Worm (Caenorhabditis elegans): ENCODE results near the gene C17C3.3.

The C17C3.3 gene

DNA sequence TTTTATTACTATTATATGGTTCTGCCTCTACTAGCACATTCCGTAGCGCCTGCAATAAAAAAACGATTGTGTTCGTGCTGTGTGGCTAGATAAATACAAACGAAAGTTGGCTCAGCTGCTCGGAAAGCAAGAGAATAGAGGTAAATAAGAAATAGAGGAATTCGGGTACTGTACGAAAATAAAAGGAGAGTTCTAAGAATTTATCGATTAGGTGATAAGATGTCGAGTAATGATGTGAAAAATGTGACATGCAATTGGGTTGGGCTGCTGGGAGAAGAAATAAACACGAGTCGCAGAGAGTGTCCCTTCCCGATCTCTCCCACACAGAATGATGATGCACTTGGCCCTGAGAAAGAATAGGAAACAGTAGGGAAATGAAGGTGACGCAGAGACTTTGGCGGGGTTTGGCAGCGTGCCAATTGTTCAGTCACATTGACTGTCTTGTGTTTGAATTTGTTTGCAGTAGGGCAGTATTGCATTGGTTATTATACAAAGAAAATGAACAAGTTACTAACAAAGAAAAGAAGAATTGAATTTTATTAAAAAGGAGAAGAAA is 31.9 kb downstream of the C17C3.3 start, which contains the start of gene cdc-14 (continued):
- TF ChIP-seq fkh-4 (tag; optimal IDR thresholded peaks at IDR 0.05; ENCODE audit: borderline replicate concordance) (no peak), efl-3 (GFP tag; optimal IDR thresholded peaks at IDR 0.05) (no peak), F16B12.6 (tag; optimal IDR thresholded peaks at IDR 0.05) (peak; percentile 39), isw-1 (GFP tag; IDR thresholded peaks at IDR 0.05) (peak; percentile 37), elt-2 (tag; optimal IDR thresholded peaks at IDR 0.05) (peak; percentile 33), skn-1 (tag; optimal IDR thresholded peaks at IDR 0.05) (peak; percentile 63), nhr-11 (tag; optimal IDR thresholded peaks at IDR 0.05) (no peak), efl-1 (optimal IDR thresholded peaks at IDR 0.05) (peak; percentile 74 to 76), efl-1 (GFP tag; optimal IDR thresholded peaks at IDR 0.05 in 1 of 2) (peak; percentile 65 to 94), nhr-19 (GFP tag; conservative IDR thresholded peaks at IDR 0.05) (peak; percentile 76), hlh-4 (tag; optimal IDR thresholded peaks at IDR 0.05) (no peak), mef-2 (tag; optimal IDR thresholded peaks at IDR 0.05) (no peak), nhr-85 (tag) (peak; percentile 90), blmp-1 (tag; optimal IDR thresholded peaks at IDR 0.05) (peak; percentile 64), lir-3 (tag; optimal IDR thresholded peaks at IDR 0.05; ENCODE audit: poor library complexity) (peak; percentile 57), lin-13 (GFP tag; optimal IDR thresholded peaks at IDR 0.05) (peak; percentile 72), ces-1 (GFP tag; optimal IDR thresholded peaks at IDR 0.05) (no peak), lin-15B (tag; optimal IDR thresholded peaks at IDR 0.05) (peak; percentile 71), elt-3 (tag; optimal IDR thresholded peaks at IDR 0.05) (peak in 2 of 6 experiments; percentile 39 to 73), unc-98 (GFP tag; IDR thresholded peaks at IDR 0.05) (no peak), alr-1 (tag; optimal IDR thresholded peaks at IDR 0.05; ENCODE audit: borderline replicate concordance) (no peak), nhr-71 (tag; optimal IDR thresholded peaks at IDR 0.05) (peak; percentile 90), zip-4 (GFP tag; optimal IDR thresholded peaks at IDR 0.05) (no peak), pax-3 (tag; optimal IDR thresholded peaks at IDR 0.05) (no peak), lin-39 (tag; optimal IDR thresholded peaks at IDR 0.05) (peak; percentile 8), unc-86 (tag; optimal IDR thresholded peaks at IDR 0.05) (no peak), nhr-20 (tag; optimal IDR thresholded peaks at IDR 0.05) (peak; percentile 91), ceh-8 (GFP tag; optimal IDR thresholded peaks at IDR 0.05) (no peak), sox-4 (tag; optimal IDR thresholded peaks at IDR 0.05) (no peak), nhr-47 (tag; optimal IDR thresholded peaks at IDR 0.05) (peak; percentile 61), unc-130 (tag; optimal IDR thresholded peaks at IDR 0.05) (peak; percentile 87), irx-1 (tag; optimal IDR thresholded peaks at IDR 0.05) (no peak), snu-23 (GFP tag; optimal IDR thresholded peaks at IDR 0.05) (peak; percentile 92), ztf-11 (tag; optimal IDR thresholded peaks at IDR 0.05) (no peak), mab-9 (GFP tag; IDR thresholded peaks at IDR 0.05) (0 out of 2 replicates have a peak, but pooled peaks have one; percentile 28), rnt-1 (tag; optimal IDR thresholded peaks at IDR 0.05) (peak; percentile 80), C04F5.9 (tag; optimal IDR thresholded peaks at IDR 0.05) (no peak), hpl-2 (GFP tag; optimal IDR thresholded peaks at IDR 0.05) (no peak), nhr-237 (tag; optimal IDR thresholded peaks at IDR 0.05) (peak; percentile 18), dsc-1 (tag; optimal IDR thresholded peaks at IDR 0.05) (no peak), ama-1 (optimal IDR thresholded peaks at IDR 0.05) (peak; percentile 48), fkh-8 (tag; optimal IDR thresholded peaks at IDR 0.05) (no peak), xbp-1 (tag; optimal IDR thresholded peaks at IDR 0.05) (peak; percentile 57), sup-37 (GFP tag; optimal IDR thresholded peaks at IDR 0.05) (peak; percentile 42), ceh-90 (tag; optimal IDR thresholded peaks at IDR 0.05) (no peak), egl-13 (tag; optimal IDR thresholded peaks at IDR 0.05) (no peak), C34B4.2 (tag; optimal IDR thresholded peaks at IDR 0.05) (no peak), snpc-4 (tag; optimal IDR thresholded peaks at IDR 0.05) (peak; percentile 81), zag-1 (tag; optimal IDR thresholded peaks at IDR 0.05) (no peak), grh-1 (GFP tag; IDR thresholded peaks at IDR 0.05) (0 out of 2 replicates have a peak, but pooled peaks have one; percentile 8), ztf-4 (tag; optimal IDR thresholded peaks at IDR 0.05) (peak; percentile 64), ceh-82 (tag; optimal IDR thresholded peaks at IDR 0.05) (peak in 1 of 3 experiments; percentile 36), fos-1 (tag; optimal IDR thresholded peaks at IDR 0.05) (peak; percentile 28)
